Fruit fly (Drosophila melanogaster) whole organism, embryonic: Measurements from ENCODE around the gene mthl2.

Experiments
- BEAF-32 ChIP-seq: fragments of 200-800 bp; sonication (Bioruptor generic); optimal IDR thresholded peaks from 3 replicates; lab custom pipeline; 2017; ENCODE audit warnings: missing biosample characterization, missing genetic modification characterization, mild to moderate bottlenecking, moderate library complexity, missing genetic modification reagents
- Bgb ChIP-seq: fragments of 200-800 bp; sonication (Bioruptor generic); IDR thresholded peaks from 2 replicates; pipeline ENCODE4 v1.3.6; 2022; ENCODE audit warnings: missing biosample characterization, missing genetic modification characterization; ENCODE audit not compliant: partially characterized antibody
- CG1603 ChIP-seq: fragments of 200-800 bp; sonication (Bioruptor generic); optimal IDR thresholded peaks from 2 replicates; lab custom pipeline; 2019; ENCODE audit warnings: missing biosample characterization, mild to moderate bottlenecking, missing genetic modification characterization, moderate library complexity
- CG1647 ChIP-seq: fragments of 200-800 bp; sonication (Bioruptor generic); optimal IDR thresholded peaks from 3 replicates; lab custom pipeline; 2016; ENCODE audit warnings: missing biosample characterization, missing genetic modification characterization
- CG16813 ChIP-seq: fragments of 200-800 bp; sonication (Bioruptor generic); IDR thresholded peaks from 3 replicates; pipeline ENCODE4 v1.3.6; 2022; ENCODE audit warnings: missing biosample characterization, missing genetic modification characterization; ENCODE audit not compliant: partially characterized antibody
- CG17186 ChIP-seq: fragments of 200-800 bp; sonication (Bioruptor generic); optimal IDR thresholded peaks from 3 replicates; lab custom pipeline; 2017; ENCODE audit warnings: missing biosample characterization, missing genetic modification reagents, missing genetic modification characterization
- CG17829 ChIP-seq: fragments of 200-800 bp; optimal IDR thresholded peaks from 2 replicates; lab custom pipeline; 2019; ENCODE audit warnings: missing biosample characterization, mild to moderate bottlenecking, missing genetic modification characterization, moderate library complexity
- CG2129 ChIP-seq: fragments of 200-800 bp; sonication (Bioruptor generic); IDR thresholded peaks from 2 replicates; pipeline ENCODE4 v1.3.6; 2022; ENCODE audit warnings: missing biosample characterization, missing genetic modification characterization; ENCODE audit not compliant: partially characterized antibody
- CG2712 ChIP-seq: fragments of 200-800 bp; optimal IDR thresholded peaks from 3 replicates; lab custom pipeline; 2019; ENCODE audit warnings: missing biosample characterization, mild to moderate bottlenecking, missing genetic modification characterization, moderate library complexity
- CG34224 ChIP-seq: fragments of 200-800 bp; sonication (Bioruptor generic); IDR thresholded peaks from 3 replicates; pipeline ENCODE4 v1.3.6; 2022; ENCODE audit warnings: missing biosample characterization, missing genetic modification characterization; ENCODE audit not compliant: partially characterized antibody
- CG3726 ChIP-seq: fragments of 200-800 bp; sonication (Bioruptor generic); IDR thresholded peaks from 3 replicates; pipeline ENCODE4, ENCODE4 v1.3.6; 2022; ENCODE audit warnings: missing biosample characterization, missing genetic modification characterization
- CG3847 ChIP-seq: fragments of 200-800 bp; sonication (Bioruptor generic); IDR thresholded peaks from 2 replicates; pipeline ENCODE4 v1.3.6; 2022; ENCODE audit warnings: missing biosample characterization, missing genetic modification characterization
- CG4617 ChIP-seq: fragments of 200-800 bp; sonication (Bioruptor generic); optimal IDR thresholded peaks from 3 replicates; lab custom pipeline; 2016; ENCODE audit warnings: missing biosample characterization, missing genetic modification characterization, borderline replicate concordance
- CG6254 ChIP-seq: fragments of 200-800 bp; sonication (Bioruptor generic); optimal IDR thresholded peaks from 3 replicates; lab custom pipeline; 2017; ENCODE audit warnings: mild to moderate bottlenecking, missing biosample characterization, missing genetic modification reagents, missing genetic modification characterization
- CG9215 ChIP-seq: fragments of 200-800 bp; sonication (Bioruptor generic); IDR thresholded peaks from 2 replicates; pipeline ENCODE4 v1.3.6; 2022; ENCODE audit warnings: missing biosample characterization, missing genetic modification characterization
- D ChIP-seq, 2 experiments: fragments of 200-800 bp in 1 of 2; fragments of >200 bp in 1 of 2; sonication (Bioruptor generic) in 1 of 2; optimal IDR thresholded peaks; 2 replicates in 1 of 2; 3 replicates in 1 of 2; lab custom pipeline; 2017; ENCODE audit warnings: mild to moderate bottlenecking in 1 of 2, missing biosample characterization in 1 of 2, missing genetic modification characterization in 1 of 2, missing genetic modification reagents in 1 of 2
- Dll ChIP-seq: fragments of 200-800 bp; sonication (Bioruptor generic); IDR thresholded peaks from 4 replicates; pipeline ENCODE4 v1.3.6; 2022; ENCODE audit warnings: missing biosample characterization, missing genetic modification characterization; ENCODE audit not compliant: partially characterized antibody
- Doc3 ChIP-seq: fragments of 200-800 bp; sonication (Bioruptor generic); IDR thresholded peaks from 3 replicates; pipeline ENCODE4 v1.3.6; 2022; ENCODE audit warnings: missing biosample characterization, missing genetic modification characterization; ENCODE audit not compliant: partially characterized antibody
- Ets97D ChIP-seq: fragments of 200-800 bp; sonication (Bioruptor generic); optimal IDR thresholded peaks from 3 replicates; lab custom pipeline; 2016; ENCODE audit warnings: missing biosample characterization, missing genetic modification characterization
- Fer1 ChIP-seq: fragments of 200-800 bp; sonication (Bioruptor generic); optimal IDR thresholded peaks from 2 replicates; lab custom pipeline; 2017; ENCODE audit warnings: missing biosample characterization, mild to moderate bottlenecking, missing genetic modification characterization
- HLH4C ChIP-seq: fragments of 200-800 bp; sonication (Bioruptor generic); IDR thresholded peaks from 3 replicates; pipeline ENCODE4 v1.3.6; 2022; ENCODE audit warnings: missing biosample characterization, missing genetic modification characterization; ENCODE audit not compliant: partially characterized antibody
- HmgZ ChIP-seq: fragments of 200-800 bp; sonication (Bioruptor generic); optimal IDR thresholded peaks from 2 replicates; lab custom pipeline; 2018; ENCODE audit warnings: missing biosample characterization, mild to moderate bottlenecking, missing genetic modification characterization
- MBD-R2 ChIP-seq: fragments of 200-800 bp; sonication (Bioruptor generic); IDR thresholded peaks from 2 replicates; pipeline ENCODE4 v1.3.6; 2022; ENCODE audit warnings: missing biosample characterization, missing genetic modification characterization
- MESR4 ChIP-seq: fragments of 200-800 bp; sonication (Bioruptor generic); optimal IDR thresholded peaks from 2 replicates; lab custom pipeline; 2018; ENCODE audit warnings: missing biosample characterization, mild to moderate bottlenecking, missing genetic modification characterization, moderate library complexity
- Meics ChIP-seq: fragments of 200-800 bp; sonication (Bioruptor generic); optimal IDR thresholded peaks from 2 replicates; lab custom pipeline; 2017; ENCODE audit warnings: missing biosample characterization, mild to moderate bottlenecking, missing genetic modification characterization
- NFAT ChIP-seq: fragments of 200-800 bp; sonication (Bioruptor generic); IDR thresholded peaks from 2 replicates; pipeline ENCODE4 v1.3.6; 2022; ENCODE audit warnings: missing biosample characterization, missing genetic modification characterization
- Opbp ChIP-seq: fragments of 200-800 bp; sonication (Bioruptor generic); IDR thresholded peaks from 3 replicates; pipeline ENCODE4 v1.3.6; 2022; ENCODE audit warnings: missing biosample characterization, missing genetic modification characterization; ENCODE audit not compliant: partially characterized antibody
- YL-1 ChIP-seq: fragments of 200-800 bp; sonication (Bioruptor generic); optimal IDR thresholded peaks from 3 replicates; lab custom pipeline; 2017; ENCODE audit warnings: missing biosample characterization, mild to moderate bottlenecking, missing genetic modification characterization
- ato ChIP-seq: fragments of 200-800 bp; sonication (Bioruptor generic); IDR thresholded peaks from 2 replicates; pipeline ENCODE4 v1.3.6; 2022; ENCODE audit warnings: missing biosample characterization, missing genetic modification characterization; ENCODE audit not compliant: partially characterized antibody
- bowl ChIP-seq: fragments of 200-800 bp; sonication (Bioruptor generic); IDR thresholded peaks from 2 replicates; pipeline ENCODE4 v1.3.6; 2022; ENCODE audit warnings: missing biosample characterization, missing genetic modification characterization
- btn ChIP-seq: fragments of 200-800 bp; sonication (Bioruptor generic); optimal IDR thresholded peaks from 2 replicates; lab custom pipeline; 2016; ENCODE audit warnings: missing biosample characterization, missing genetic modification characterization
- caup ChIP-seq: fragments of 200-800 bp; sonication (Bioruptor generic); optimal IDR thresholded peaks from 3 replicates; lab custom pipeline; 2017; ENCODE audit warnings: missing biosample characterization, mild to moderate bottlenecking, missing genetic modification characterization, moderate library complexity; ENCODE audit not compliant: severe bottlenecking
- chinmo ChIP-seq: fragments of 200-800 bp; sonication (Bioruptor generic); IDR thresholded peaks from 4 replicates; pipeline ENCODE4 v1.3.6; 2022; ENCODE audit warnings: missing biosample characterization, missing genetic modification characterization; ENCODE audit not compliant: partially characterized antibody
- crp ChIP-seq, 2 experiments: fragments of 200-800 bp; sonication (Bioruptor generic); optimal IDR thresholded peaks; 2 replicates in 1 of 2; 3 replicates in 1 of 2; lab custom pipeline; 2017; ENCODE audit warnings: missing biosample characterization in 2 of 2, missing genetic modification characterization in 2 of 2, mild to moderate bottlenecking in 1 of 2, moderate library complexity in 1 of 2
- exex ChIP-seq: fragments of 200-800 bp; sonication (Bioruptor generic); optimal IDR thresholded peaks from 4 replicates; lab custom pipeline; 2018; ENCODE audit warnings: missing biosample characterization, mild to moderate bottlenecking, missing genetic modification characterization, moderate library complexity
- gfzf ChIP-seq: fragments of 200-800 bp; sonication (Bioruptor generic); optimal IDR thresholded peaks from 2 replicates; lab custom pipeline; 2016; ENCODE audit warnings: missing biosample characterization, mild to moderate bottlenecking, missing genetic modification characterization, moderate library complexity
- gt ChIP-seq: fragments of 200-800 bp; sonication (Bioruptor generic); IDR thresholded peaks from 2 replicates; pipeline ENCODE4 v1.3.6; 2022; ENCODE audit warnings: missing biosample characterization, missing genetic modification characterization
- hb ChIP-seq: fragments of 200-800 bp; sonication (Bioruptor generic); IDR thresholded peaks from 3 replicates; pipeline ENCODE4 v1.3.6; 2022; ENCODE audit warnings: missing biosample characterization, missing genetic modification characterization; ENCODE audit not compliant: partially characterized antibody
- hbn ChIP-seq: fragments of 200-800 bp; sonication (Bioruptor generic); IDR thresholded peaks from 2 replicates; pipeline ENCODE4 v1.3.6; 2022; ENCODE audit warnings: missing biosample characterization, missing genetic modification characterization; ENCODE audit not compliant: partially characterized antibody
- inv ChIP-seq: fragments of 200-800 bp; sonication (Bioruptor generic); IDR thresholded peaks from 2 replicates; pipeline ENCODE4 v1.3.6; 2022; ENCODE audit warnings: missing biosample characterization, missing genetic modification characterization; ENCODE audit not compliant: partially characterized antibody
- mld ChIP-seq: fragments of 200-800 bp; sonication (Bioruptor generic); IDR thresholded peaks from 3 replicates; pipeline ENCODE4 v1.3.6; 2022; ENCODE audit warnings: missing biosample characterization, missing genetic modification characterization; ENCODE audit not compliant: partially characterized antibody
- nerfin-2 ChIP-seq: fragments of 200-800 bp; sonication (Bioruptor generic); IDR thresholded peaks from 2 replicates; pipeline ENCODE4 v1.3.6; 2022; ENCODE audit warnings: missing biosample characterization, missing genetic modification characterization; ENCODE audit not compliant: partially characterized antibody
- phol ChIP-seq: fragments of 200-800 bp; sonication (Bioruptor generic); optimal IDR thresholded peaks from 3 replicates; lab custom pipeline; 2018; ENCODE audit warnings: missing biosample characterization, mild to moderate bottlenecking, missing genetic modification characterization, moderate library complexity
- sens ChIP-seq: fragments of 200-800 bp; sonication (Bioruptor generic); peaks from one replicate; lab custom pipeline; 2016; ENCODE audit warnings: missing biosample characterization, missing genetic modification characterization
- sr ChIP-seq: fragments of 200-800 bp; sonication (Bioruptor generic); IDR thresholded peaks from 3 replicates; pipeline ENCODE4 v1.3.6; 2022; ENCODE audit warnings: missing biosample characterization, missing genetic modification characterization
- sug ChIP-seq: fragments of 200-800 bp; optimal IDR thresholded peaks from 2 replicates; lab custom pipeline; 2019; ENCODE audit warnings: missing biosample characterization, mild to moderate bottlenecking, missing genetic modification characterization, moderate library complexity

Gene mthl2

dm6 chr3L:5565051-5565688 lies 39.4 kb upstream of the mthl2 start, which contains the start of gene bc10:
bc10 (plus strand) TSS chr3L:5565231.
- TF ChIP-seq mld (GFP tag; lab: Robert Waterston, UW) = peak; percentile 63; the same call in 2 of the 3 replicates
- TF ChIP-seq D (optimal IDR thresholded peaks at IDR 0.05; lab: Kevin White, UChicago) = peak; percentile 32
- TF ChIP-seq D (GFP tag; optimal IDR thresholded peaks at IDR 0.05; lab: Kevin White, UChicago) = no peak
- peak; percentile 94 for TF ChIP-seq Bgb
- peak; percentile 55 for TF ChIP-seq HmgZ (tag; lab: Kevin White, UChicago)
- peak; percentile 69; the same call in 2 of the 3 replicates for TF ChIP-seq hb (GFP tag; lab: Robert Waterston, UW)
- TF ChIP-seq YL-1 = peak; percentile 24
- peak; percentile 77 for TF ChIP-seq nerfin-2 (GFP tag; lab: Robert Waterston, UW)
- TF ChIP-seq exex (tag; lab: Kevin White, UChicago) = peak; percentile 4
- peak; percentile 45 for TF ChIP-seq CG1603
- no peak for TF ChIP-seq caup
- TF ChIP-seq MBD-R2 (GFP tag; lab: Robert Waterston, UW) = peak; percentile 65
- TF ChIP-seq CG3726 (GFP tag; lab: Robert Waterston, UW) = no peak
- TF ChIP-seq crp (GFP tag; optimal IDR thresholded peaks at IDR 0.05; lab: Kevin White, UChicago) = peak in 1 of 2 experiments; percentile 50
- TF ChIP-seq bowl (GFP tag; lab: Robert Waterston, UW) = no peak
- peak; percentile 73 for TF ChIP-seq ato (GFP tag; lab: Robert Waterston, UW)
- peak; percentile 87 for TF ChIP-seq BEAF-32 (GFP tag; lab: Kevin White, UChicago)
- peak; percentile 81 for TF ChIP-seq Doc3
- peak; percentile 70 for TF ChIP-seq MESR4
- peak; percentile 25 for TF ChIP-seq phol
- peak; percentile 82 for TF ChIP-seq CG16813
- peak; percentile 47; the same call in 1 of the 4 replicates for TF ChIP-seq chinmo (GFP tag; lab: Robert Waterston, UW)
- no peak for TF ChIP-seq CG6254 (GFP tag; lab: Kevin White, UChicago)
- peak; percentile 78; the same call in 2 of the 3 replicates for TF ChIP-seq HLH4C (GFP tag; lab: Robert Waterston, UW)
- peak; percentile 20 for TF ChIP-seq CG2712
- peak; percentile 44; the same call in 1 of the 2 replicates for TF ChIP-seq CG2129 (GFP tag; lab: Robert Waterston, UW)
- peak; percentile 72 for TF ChIP-seq CG17186
- peak; percentile 28 for TF ChIP-seq sens (GFP tag; lab: Kevin White, UChicago)
- no peak for TF ChIP-seq CG9215 (GFP tag; lab: Robert Waterston, UW)
- no peak for TF ChIP-seq gt (GFP tag; lab: Robert Waterston, UW)
- TF ChIP-seq CG1647 (GFP tag; lab: Kevin White, UChicago) = no peak
- TF ChIP-seq Meics (GFP tag; lab: Kevin White, UChicago) = no peak
- TF ChIP-seq Fer1 = peak; percentile 12
- peak; percentile 90 for TF ChIP-seq Opbp (GFP tag; lab: Robert Waterston, UW)
- peak; percentile 1 for TF ChIP-seq Ets97D (GFP tag; lab: Kevin White, UChicago)
- peak; percentile 52 for TF ChIP-seq gfzf (GFP tag; lab: Kevin White, UChicago)
- TF ChIP-seq NFAT (GFP tag; lab: Robert Waterston, UW) = no peak
- TF ChIP-seq sug = peak; percentile 44
- TF ChIP-seq Dll (GFP tag; lab: Robert Waterston, UW) = peak; percentile 85
- TF ChIP-seq CG4617 (GFP tag; lab: Kevin White, UChicago) = peak; percentile 75
- TF ChIP-seq CG17829 (tag; lab: Kevin White, UChicago) = peak; percentile 29
- TF ChIP-seq hbn (GFP tag; lab: Robert Waterston, UW) = peak; percentile 78
- TF ChIP-seq sr (GFP tag; lab: Robert Waterston, UW) = no peak
- peak; percentile 84 for TF ChIP-seq CG34224 (GFP tag; lab: Robert Waterston, UW)
- TF ChIP-seq inv (GFP tag; lab: Robert Waterston, UW) = peak; percentile 81
- 0 out of 2 replicates have a peak, but pooled peaks have one; percentile 26 for TF ChIP-seq CG3847 (GFP tag; lab: Robert Waterston, UW)
- TF ChIP-seq btn (GFP tag; lab: Kevin White, UChicago) = no peak
